Worm (Caenorhabditis elegans): ENCODE data around the gene oac-50.

DNA sequence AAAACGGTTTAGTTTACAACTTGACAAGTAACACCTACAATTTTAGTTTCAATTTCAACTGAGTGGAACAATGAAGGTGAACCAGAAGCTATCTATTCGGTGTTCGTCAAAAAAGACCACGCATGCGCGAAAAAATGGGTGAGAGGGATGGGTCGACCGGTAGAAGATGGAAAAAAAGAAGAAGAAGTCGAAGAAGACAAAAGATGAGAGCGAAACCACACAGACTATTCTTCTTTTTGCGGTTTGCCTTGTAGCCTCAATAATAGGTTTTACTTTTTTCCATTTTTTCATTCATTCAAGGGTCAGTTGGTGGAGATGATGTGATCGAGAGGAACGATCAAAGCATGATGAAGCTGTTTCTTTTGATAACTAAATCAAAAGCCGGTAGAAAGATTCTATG is 9.0 kb upstream of the oac-50 start:
- TF ChIP-seq sptf-1 (tag; optimal IDR thresholded peaks at IDR 0.05) = no peak
- no peak for TF ChIP-seq fkh-8 (tag; optimal IDR thresholded peaks at IDR 0.05)
- no peak for TF ChIP-seq lin-39 (tag; optimal IDR thresholded peaks at IDR 0.05)
- TF ChIP-seq ets-5 (GFP tag; IDR thresholded peaks at IDR 0.05) = no peak
- TF ChIP-seq nhr-90 (tag; optimal IDR thresholded peaks at IDR 0.05; ENCODE audit: poor library complexity) = no peak
- no peak for TF ChIP-seq ceh-90 (tag; optimal IDR thresholded peaks at IDR 0.05)
- TF ChIP-seq nhr-11 (tag; optimal IDR thresholded peaks at IDR 0.05) = no peak
- no peak for TF ChIP-seq unc-62 (GFP tag; optimal IDR thresholded peaks at IDR 0.05)
- TF ChIP-seq pag-3 (tag; optimal IDR thresholded peaks at IDR 0.05; ENCODE audit: borderline replicate concordance, insufficient read depth) = no peak
- no peak for TF ChIP-seq ceh-63 (GFP tag; optimal IDR thresholded peaks at IDR 0.05)
- TF ChIP-seq lsy-2 (tag; optimal IDR thresholded peaks at IDR 0.05) = no peak
- no peak for TF ChIP-seq ztf-4 (tag; optimal IDR thresholded peaks at IDR 0.05)
- TF ChIP-seq ztf-11 (tag; optimal IDR thresholded peaks at IDR 0.05) = no peak
